Worm (Caenorhabditis elegans) whole organism, L4 larva: Measurements from ENCODE around the gene ZK418.7.

Source experiments
- ceh-82 ChIP-seq: sonication (generic microtip); optimal IDR thresholded peaks from 2 replicates; lab custom pipeline; 2017; ENCODE audit warnings: missing biosample characterization, missing genetic modification characterization
- daf-12 ChIP-seq: fragments of 150-350 bp; optimal IDR thresholded peaks from 2 replicates; lab custom pipeline; 2014; ENCODE audit warnings: missing biosample characterization, missing genetic modification reagents, missing genetic modification characterization
- nhr-10 ChIP-seq: fragments of 150-350 bp; optimal IDR thresholded peaks from 2 replicates; lab custom pipeline; 2014; ENCODE audit warnings: missing biosample characterization, missing genetic modification characterization
- nhr-76 ChIP-seq: fragments of 150-350 bp; optimal IDR thresholded peaks from 2 replicates; lab custom pipeline; 2014; ENCODE audit warnings: missing biosample characterization, missing genetic modification characterization
- snpc-4 ChIP-seq: fragments of 150-350 bp; optimal IDR thresholded peaks from 2 replicates; lab custom pipeline; 2014; ENCODE audit warnings: missing biosample characterization, missing genetic modification characterization
- tag-97 ChIP-seq: fragments of 200-800 bp; sonication (Bioruptor generic); IDR thresholded peaks from 2 replicates; pipeline ENCODE4 v1.3.6; 2022; ENCODE audit warnings: missing genetic modification characterization, missing compliant biosample characterization
- unc-62 ChIP-seq, 3 experiments: fragments of 150-350 bp in 1 of 3; sonication (generic microtip); optimal IDR thresholded peaks in 2 of 3; peaks in 1 of 3; 1 replicate in 1 of 3; 2 replicates in 2 of 3; lab custom pipeline; 2014 to 2017; ENCODE audit warnings: missing biosample characterization in 3 of 3, missing genetic modification characterization in 3 of 3, missing genetic modification reagents in 3 of 3, missing genotype in 1 of 3

ce11 chrIII:7124364-7124763 lies 43.8 kb upstream of the ZK418.7 start, which contains the start of gene B0280.2:
- TF ChIP-seq unc-62 (GFP tag; optimal IDR thresholded peaks at IDR 0.05 in 1 of 2; lab: Kevin White, UChicago), result no peak
- no peak for TF ChIP-seq unc-62 (tag; optimal IDR thresholded peaks at IDR 0.05; lab: Kevin White, UChicago)
- no peak for TF ChIP-seq snpc-4 (tag; lab: Kevin White, UChicago)
- TF ChIP-seq ceh-82 (tag; lab: Kevin White, UChicago), result no peak
- no peak for TF ChIP-seq daf-12
- TF ChIP-seq nhr-76, result no peak
- TF ChIP-seq tag-97 (GFP tag; lab: Robert Waterston, UW), result no peak
- TF ChIP-seq nhr-10, result no peak
